Fruit fly (Drosophila melanogaster): ENCODE measurements around the gene CG34305.

CG34305 gene

dm6 chr3R:4243096-4243940 is at the start of gene CG34305:
TSS of gene CG34305 (minus strand) at chr3R:4243146.
- TF ChIP-seq Clk (GFP tag; optimal IDR thresholded peaks at IDR 0.05) (no peak), Hr96 (GFP tag; optimal IDR thresholded peaks at IDR 0.05) (no peak), CG33017 (tag; optimal IDR thresholded peaks at IDR 0.05) (no peak), pad (GFP tag; optimal IDR thresholded peaks at IDR 0.05) (no peak), CG5204 (GFP tag; optimal IDR thresholded peaks at IDR 0.05) (no peak), Crg-1 (GFP tag; optimal IDR thresholded peaks at IDR 0.05) (no peak), ovo (GFP tag; optimal IDR thresholded peaks at IDR 0.05) (no peak), CG1620 (GFP tag; optimal IDR thresholded peaks at IDR 0.05) (no peak), cnc (optimal IDR thresholded peaks at IDR 0.05) (no peak), CG7101 (tag; optimal IDR thresholded peaks at IDR 0.05) (no peak), kay (GFP tag; ENCODE audit: borderline replicate concordance) (no peak), Mnt (GFP tag; optimal IDR thresholded peaks at IDR 0.05) (no peak), CG11617 (GFP tag; optimal IDR thresholded peaks at IDR 0.05) (no peak)

dm6 chr3R:4292185-4292584 is 49.2 kb upstream of the CG34305 start:
- TF ChIP-seq cnc (optimal IDR thresholded peaks at IDR 0.05) (no peak), CG11617 (GFP tag; optimal IDR thresholded peaks at IDR 0.05) (no peak), toe (GFP tag; optimal IDR thresholded peaks at IDR 0.05) (no peak), Clk (GFP tag; optimal IDR thresholded peaks at IDR 0.05) (no peak), Hr96 (GFP tag; optimal IDR thresholded peaks at IDR 0.05) (no peak), cic (GFP tag; optimal IDR thresholded peaks at IDR 0.05) (no peak), CG7101 (tag; optimal IDR thresholded peaks at IDR 0.05) (no peak), CG1620 (GFP tag; optimal IDR thresholded peaks at IDR 0.05) (no peak), bab1 (GFP tag; optimal IDR thresholded peaks at IDR 0.05) (no peak), kay (GFP tag; ENCODE audit: borderline replicate concordance) (no peak), CG14711 (tag; optimal IDR thresholded peaks at IDR 0.05) (no peak), CG7045 (GFP tag; optimal IDR thresholded peaks at IDR 0.05) (no peak), tj (GFP tag; optimal IDR thresholded peaks at IDR 0.05) (no peak), pad (GFP tag; optimal IDR thresholded peaks at IDR 0.05) (no peak), Mnt (GFP tag; optimal IDR thresholded peaks at IDR 0.05) (no peak), CG5204 (GFP tag; optimal IDR thresholded peaks at IDR 0.05) (no peak), ovo (GFP tag; optimal IDR thresholded peaks at IDR 0.05) (no peak), CG33017 (tag; optimal IDR thresholded peaks at IDR 0.05) (no peak), Crg-1 (GFP tag; optimal IDR thresholded peaks at IDR 0.05) (no peak)

DNA sequence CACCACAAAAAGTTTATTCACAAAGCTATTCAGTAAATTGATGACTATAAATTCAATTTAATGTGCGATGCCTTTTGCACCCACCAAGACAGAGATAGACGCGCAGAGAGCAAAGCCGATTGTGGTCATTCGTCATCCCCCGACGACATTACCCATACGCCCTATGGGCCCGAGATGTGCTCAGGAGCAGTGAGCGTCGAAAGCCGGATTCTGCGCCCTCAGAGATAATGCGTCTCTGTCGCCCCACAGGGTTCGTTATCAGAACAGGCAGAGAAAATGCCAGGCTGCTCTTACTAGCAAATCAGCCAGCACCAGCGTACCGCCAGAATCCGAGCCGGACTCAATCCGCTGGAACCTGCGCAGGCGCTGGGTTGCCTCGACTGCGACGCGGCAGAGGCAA is 48.3 kb upstream of the CG34305 start:
- TF ChIP-seq CG1620 (GFP tag; optimal IDR thresholded peaks at IDR 0.05) (no peak), cic (GFP tag; optimal IDR thresholded peaks at IDR 0.05) (peak; percentile 3), toe (GFP tag; optimal IDR thresholded peaks at IDR 0.05) (no peak), cnc (optimal IDR thresholded peaks at IDR 0.05) (no peak), CG7101 (tag; optimal IDR thresholded peaks at IDR 0.05) (no peak), bab1 (GFP tag; optimal IDR thresholded peaks at IDR 0.05) (no peak)

- no peak for TF ChIP-seq Mnt (GFP tag; optimal IDR thresholded peaks at IDR 0.05)
- TF ChIP-seq Hr96 (GFP tag; optimal IDR thresholded peaks at IDR 0.05), result no peak
- peak; percentile 35 for TF ChIP-seq cic (GFP tag; optimal IDR thresholded peaks at IDR 0.05)
- no peak for TF ChIP-seq CG14711 (tag; optimal IDR thresholded peaks at IDR 0.05)
These were observed 41.5 kb upstream of the CG34305 start for dm6 chr3R:4284376-4284953.

dm6 chr3R:4282207-4282606 is 39.3 kb upstream of the CG34305 start:
- TF ChIP-seq kay (GFP tag; ENCODE audit: borderline replicate concordance) (no peak), Clk (GFP tag; optimal IDR thresholded peaks at IDR 0.05) (no peak), CG33017 (tag; optimal IDR thresholded peaks at IDR 0.05) (no peak), tj (GFP tag; optimal IDR thresholded peaks at IDR 0.05) (no peak), toe (GFP tag; optimal IDR thresholded peaks at IDR 0.05) (no peak), Crg-1 (GFP tag; optimal IDR thresholded peaks at IDR 0.05) (no peak), CG7045 (GFP tag; optimal IDR thresholded peaks at IDR 0.05) (no peak), CG12768 (GFP tag; optimal IDR thresholded peaks at IDR 0.05) (no peak), pad (GFP tag; optimal IDR thresholded peaks at IDR 0.05) (no peak), CG14711 (tag; optimal IDR thresholded peaks at IDR 0.05) (no peak), CG7101 (tag; optimal IDR thresholded peaks at IDR 0.05) (no peak), CG1620 (GFP tag; optimal IDR thresholded peaks at IDR 0.05) (no peak), CG11617 (GFP tag; optimal IDR thresholded peaks at IDR 0.05) (no peak)

DNA sequence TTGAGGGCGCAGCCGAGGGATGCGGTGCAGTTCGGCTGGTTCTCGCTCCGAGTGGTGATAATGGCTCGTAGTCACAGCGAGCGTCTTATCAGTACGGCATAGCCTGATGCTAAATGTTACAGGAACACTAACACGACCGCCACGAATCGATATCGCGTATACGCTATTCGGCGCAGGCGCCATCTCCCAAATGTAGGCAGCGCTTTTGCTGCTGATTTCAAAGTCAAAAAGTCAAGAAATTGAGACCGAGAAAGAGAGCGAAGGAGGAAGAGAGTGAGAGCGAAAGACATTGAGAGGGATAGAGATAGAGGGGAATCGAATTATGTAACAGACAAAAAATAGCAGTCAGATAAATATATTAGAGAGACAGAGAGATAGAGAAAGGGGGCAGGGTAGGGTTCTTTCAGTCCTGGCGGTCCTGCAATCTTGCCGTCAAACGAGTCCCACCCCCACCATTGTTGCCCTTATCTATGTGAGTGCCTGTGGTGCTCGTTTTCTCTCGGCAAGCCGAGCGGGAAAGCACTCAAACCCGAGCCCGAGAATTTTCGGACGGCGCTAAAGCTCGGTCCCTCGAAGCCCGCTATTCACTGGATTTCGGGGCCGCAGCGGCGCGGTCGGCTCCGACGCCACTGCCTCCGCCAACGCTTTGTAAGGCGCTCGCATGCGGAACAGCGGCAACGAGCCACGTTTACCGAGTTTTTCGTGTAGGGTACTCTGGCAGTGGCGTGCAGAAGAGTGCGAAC is 38.3 kb upstream of the CG34305 start:
- TF ChIP-seq bab1 (GFP tag; optimal IDR thresholded peaks at IDR 0.05) (no peak), CG33017 (tag; optimal IDR thresholded peaks at IDR 0.05) (no peak), ovo (GFP tag; optimal IDR thresholded peaks at IDR 0.05) (no peak), Clk (GFP tag; optimal IDR thresholded peaks at IDR 0.05) (no peak), Crg-1 (GFP tag; optimal IDR thresholded peaks at IDR 0.05) (no peak), toe (GFP tag; optimal IDR thresholded peaks at IDR 0.05) (no peak), Mnt (GFP tag; optimal IDR thresholded peaks at IDR 0.05) (no peak), cnc (optimal IDR thresholded peaks at IDR 0.05) (no peak), CG14711 (tag; optimal IDR thresholded peaks at IDR 0.05) (no peak), CG11617 (GFP tag; optimal IDR thresholded peaks at IDR 0.05) (no peak), cic (GFP tag; optimal IDR thresholded peaks at IDR 0.05) (peak; percentile 20), pad (GFP tag; optimal IDR thresholded peaks at IDR 0.05) (no peak), tj (GFP tag; optimal IDR thresholded peaks at IDR 0.05) (no peak), CG5204 (GFP tag; optimal IDR thresholded peaks at IDR 0.05) (no peak), Hr96 (GFP tag; optimal IDR thresholded peaks at IDR 0.05) (peak; percentile 18), CG7045 (GFP tag; optimal IDR thresholded peaks at IDR 0.05) (no peak)

All from whole organism, adult.